Fruit fly (Drosophila melanogaster): ENCODE data around the gene RunxA.

RunxA gene

dm6 chrX:20654954-20655391 is 31.4 kb upstream of the RunxA start (continued):
- TF ChIP-seq hbn (GFP tag; IDR thresholded peaks at IDR 0.05; ENCODE audit: partially characterized antibody) (no peak), CkIIα-i1 (GFP tag; IDR thresholded peaks at IDR 0.05) (no peak), fd64A (GFP tag; optimal IDR thresholded peaks at IDR 0.05) (peak; percentile 81), Jarid2 (GFP tag; optimal IDR thresholded peaks at IDR 0.05) (peak; percentile 60), D19B (GFP tag; optimal IDR thresholded peaks at IDR 0.05) (no peak), dan (GFP tag; IDR thresholded peaks at IDR 0.05) (peak; percentile 81), CG13775 (GFP tag; optimal IDR thresholded peaks at IDR 0.05) (peak; percentile 61), CG2889 (GFP tag; IDR thresholded peaks at IDR 0.05) (0 out of 3 replicates have a peak, but pooled peaks have one; percentile 59), CG6654 (GFP tag; optimal IDR thresholded peaks at IDR 0.05) (peak; percentile 48), lola (GFP tag; optimal IDR thresholded peaks at IDR 0.05) (peak in 1 of 3 experiments; percentile 73), CG6791 (GFP tag; IDR thresholded peaks at IDR 0.05; ENCODE audit: partially characterized antibody) (no peak), tup (GFP tag; optimal IDR thresholded peaks at IDR 0.05) (peak; percentile 56), CG1024 (GFP tag; IDR thresholded peaks at IDR 0.05) (peak; percentile 81), CG15479 (GFP tag; optimal IDR thresholded peaks at IDR 0.05) (peak; percentile 74), CG16863 (GFP tag; optimal IDR thresholded peaks at IDR 0.05) (peak; percentile 82), cwo (GFP tag; optimal IDR thresholded peaks at IDR 0.05) (no peak), CG11504 (tag; optimal IDR thresholded peaks at IDR 0.05) (peak; percentile 79), CG2202 (tag; optimal IDR thresholded peaks at IDR 0.05) (peak; percentile 83), ham (GFP tag; IDR thresholded peaks at IDR 0.05) (no peak), vfl (GFP tag; optimal IDR thresholded peaks at IDR 0.05) (no peak), schlank (tag; optimal IDR thresholded peaks at IDR 0.05) (no peak), bigmax (GFP tag; optimal IDR thresholded peaks at IDR 0.05) (no peak), H2.0 (GFP tag; IDR thresholded peaks at IDR 0.05) (peak; percentile 78), hkb (optimal IDR thresholded peaks at IDR 0.05) (no peak), hkb (GFP tag; IDR thresholded peaks at IDR 0.05) (peak; percentile 87), mld (GFP tag; IDR thresholded peaks at IDR 0.05; ENCODE audit: partially characterized antibody) (no peak), CG10321 (GFP tag; IDR thresholded peaks at IDR 0.05) (no peak), CG8388 (GFP tag; optimal IDR thresholded peaks at IDR 0.05) (peak; percentile 60), CG10979 (tag; optimal IDR thresholded peaks at IDR 0.05) (peak; percentile 74), exex (tag; optimal IDR thresholded peaks at IDR 0.05) (no peak), dysf (GFP tag; IDR thresholded peaks at IDR 0.05) (peak; percentile 85), al (GFP tag; IDR thresholded peaks at IDR 0.05) (no peak), CG18599 (GFP tag; optimal IDR thresholded peaks at IDR 0.05) (peak; percentile 67), CG4404 (GFP tag; IDR thresholded peaks at IDR 0.05) (peak; percentile 92), Usf (GFP tag; optimal IDR thresholded peaks at IDR 0.05) (peak; percentile 67), Hsf (GFP tag; optimal IDR thresholded peaks at IDR 0.05) (peak; percentile 81), CG6683 (GFP tag; optimal IDR thresholded peaks at IDR 0.05) (peak; percentile 23), CG17612 (GFP tag; IDR thresholded peaks at IDR 0.05) (0 out of 2 replicates have a peak, but pooled peaks have one; percentile 14), D (optimal IDR thresholded peaks at IDR 0.05) (no peak), D (GFP tag; optimal IDR thresholded peaks at IDR 0.05) (peak; percentile 79), HLH4C (GFP tag; IDR thresholded peaks at IDR 0.05; ENCODE audit: partially characterized antibody) (no peak), HLH54F (GFP tag; optimal IDR thresholded peaks at IDR 0.05) (no peak), CG17568 (GFP tag; optimal IDR thresholded peaks at IDR 0.05) (peak; percentile 63), ase (GFP tag; IDR thresholded peaks at IDR 0.05) (peak; percentile 76), CG6272 (GFP tag; IDR thresholded peaks at IDR 0.05) (peak; percentile 70), CG18476 (GFP tag; optimal IDR thresholded peaks at IDR 0.05) (peak; percentile 65), Hmx (GFP tag; optimal IDR thresholded peaks at IDR 0.05) (no peak), Opbp (GFP tag; IDR thresholded peaks at IDR 0.05; ENCODE audit: partially characterized antibody) (no peak), Hand (GFP tag; optimal IDR thresholded peaks at IDR 0.05) (no peak), CG10366 (GFP tag; IDR thresholded peaks at IDR 0.05) (peak; percentile 79)

Measured in whole organism, embryonic.